Fruit fly (Drosophila melanogaster) whole organism, embryonic: Measurements from ENCODE around the gene Mct1.
A peak's percentile ranks its signal among the peaks of the same experiment; 100 is the strongest.

Source experiments
- Atf6 ChIP-seq: fragments of 200-800 bp; sonication (Bioruptor generic); IDR thresholded peaks from 2 replicates; pipeline ENCODE4 v1.3.6; 2022; ENCODE audit warnings: missing biosample characterization, missing genetic modification characterization
- Awh ChIP-seq: fragments of 200-800 bp; sonication (Bioruptor generic); IDR thresholded peaks from 2 replicates; pipeline ENCODE4, ENCODE4 v1.3.6; 2022; ENCODE audit warnings: missing biosample characterization, missing genetic modification characterization
- C15 ChIP-seq: fragments of 200-800 bp; sonication (Bioruptor generic); IDR thresholded peaks from 3 replicates; pipeline ENCODE4 v1.3.6; 2022; ENCODE audit warnings: missing biosample characterization, missing genetic modification characterization
- CG10274 ChIP-seq: fragments of 200-800 bp; sonication (Bioruptor generic); optimal IDR thresholded peaks from 3 replicates; lab custom pipeline; 2017; ENCODE audit warnings: missing biosample characterization, mild to moderate bottlenecking, missing genetic modification characterization
- CG12104 ChIP-seq: fragments of 200-800 bp; sonication (Bioruptor generic); optimal IDR thresholded peaks from 3 replicates; lab custom pipeline; 2016; ENCODE audit warnings: missing biosample characterization, missing genetic modification characterization
- CG12219 ChIP-seq: fragments of 200-800 bp; sonication (Bioruptor generic); optimal IDR thresholded peaks from 3 replicates; lab custom pipeline; 2018; ENCODE audit warnings: missing biosample characterization, mild to moderate bottlenecking, missing genetic modification characterization
- CG12299 ChIP-seq: fragments of 200-800 bp; sonication (Bioruptor generic); optimal IDR thresholded peaks from 2 replicates; lab custom pipeline; 2018; ENCODE audit warnings: missing biosample characterization, mild to moderate bottlenecking, missing genetic modification characterization
- CG13894 ChIP-seq: fragments of 200-800 bp; sonication (Bioruptor generic); optimal IDR thresholded peaks from 3 replicates; lab custom pipeline; 2018; ENCODE audit warnings: missing biosample characterization, mild to moderate bottlenecking, missing genetic modification characterization, moderate library complexity
- CG15696 ChIP-seq: fragments of 200-800 bp; sonication (Bioruptor generic); optimal IDR thresholded peaks from 2 replicates; lab custom pipeline; 2019; ENCODE audit warnings: missing biosample characterization, mild to moderate bottlenecking, missing genetic modification characterization, moderate library complexity
- CG17359 ChIP-seq: fragments of 200-800 bp; sonication (Bioruptor generic); optimal IDR thresholded peaks from 3 replicates; lab custom pipeline; 2018; ENCODE audit warnings: missing biosample characterization, mild to moderate bottlenecking, missing genetic modification characterization, moderate library complexity
- CG17829 ChIP-seq: fragments of 200-800 bp; optimal IDR thresholded peaks from 2 replicates; lab custom pipeline; 2019; ENCODE audit warnings: missing biosample characterization, mild to moderate bottlenecking, missing genetic modification characterization, moderate library complexity
- CG17912 ChIP-seq: fragments of 200-800 bp; sonication (Bioruptor generic); optimal IDR thresholded peaks from 2 replicates; lab custom pipeline; 2018; ENCODE audit warnings: missing biosample characterization, mild to moderate bottlenecking, missing genetic modification characterization
- CG18619 ChIP-seq: fragments of 200-800 bp; sonication (Bioruptor generic); optimal IDR thresholded peaks from 3 replicates; lab custom pipeline; 2017; ENCODE audit warnings: missing biosample characterization, mild to moderate bottlenecking, missing genetic modification characterization
- CG2199 ChIP-seq: fragments of 200-800 bp; sonication (Bioruptor generic); IDR thresholded peaks from 3 replicates; pipeline ENCODE4 v1.3.6; 2022; ENCODE audit warnings: missing biosample characterization, missing genetic modification characterization
- CG30431 ChIP-seq: fragments of 200-800 bp; sonication (Bioruptor generic); optimal IDR thresholded peaks from 2 replicates; lab custom pipeline; 2017; ENCODE audit warnings: missing biosample characterization, missing genetic modification characterization
- CG32772 ChIP-seq: fragments of 200-800 bp; sonication (Bioruptor generic); IDR thresholded peaks from 2 replicates; pipeline ENCODE4 v1.3.6; 2022; ENCODE audit warnings: missing biosample characterization, missing genetic modification characterization
- CG3726 ChIP-seq: fragments of 200-800 bp; sonication (Bioruptor generic); IDR thresholded peaks from 3 replicates; pipeline ENCODE4, ENCODE4 v1.3.6; 2022; ENCODE audit warnings: missing biosample characterization, missing genetic modification characterization
- CG4617 ChIP-seq: fragments of 200-800 bp; sonication (Bioruptor generic); optimal IDR thresholded peaks from 3 replicates; lab custom pipeline; 2016; ENCODE audit warnings: missing biosample characterization, missing genetic modification characterization, borderline replicate concordance
- CG6654 ChIP-seq: fragments of 200-800 bp; sonication (Bioruptor generic); optimal IDR thresholded peaks from 2 replicates; lab custom pipeline; 2017; ENCODE audit warnings: missing biosample characterization, mild to moderate bottlenecking, missing genetic modification characterization
- CG6689 ChIP-seq: fragments of 200-800 bp; sonication (Bioruptor generic); IDR thresholded peaks from 2 replicates; pipeline ENCODE4 v1.3.6; 2022; ENCODE audit warnings: missing biosample characterization, missing genetic modification characterization
- CG7928 ChIP-seq: fragments of 200-800 bp; sonication (Bioruptor generic); optimal IDR thresholded peaks from 2 replicates; lab custom pipeline; 2017; ENCODE audit warnings: missing biosample characterization, mild to moderate bottlenecking, missing genetic modification characterization
- CG8944 ChIP-seq: fragments of 200-800 bp; sonication (Bioruptor generic); optimal IDR thresholded peaks from 3 replicates; lab custom pipeline; 2016; ENCODE audit warnings: missing biosample characterization, missing genetic modification characterization
- CG9215 ChIP-seq: fragments of 200-800 bp; sonication (Bioruptor generic); IDR thresholded peaks from 2 replicates; pipeline ENCODE4 v1.3.6; 2022; ENCODE audit warnings: missing biosample characterization, missing genetic modification characterization
- Dip2 ChIP-seq: fragments of 200-800 bp; sonication (Bioruptor generic); IDR thresholded peaks from 2 replicates; pipeline ENCODE4 v1.3.6; 2022; ENCODE audit warnings: missing biosample characterization, missing genetic modification characterization
- Drgx ChIP-seq: fragments of 200-800 bp; sonication (Bioruptor generic); IDR thresholded peaks from 2 replicates; pipeline ENCODE4 v1.3.6; 2022; ENCODE audit warnings: missing biosample characterization, missing genetic modification characterization
- Fer1 ChIP-seq: fragments of 200-800 bp; sonication (Bioruptor generic); optimal IDR thresholded peaks from 2 replicates; lab custom pipeline; 2017; ENCODE audit warnings: missing biosample characterization, mild to moderate bottlenecking, missing genetic modification characterization
- H2.0 ChIP-seq: fragments of 200-800 bp; sonication (Bioruptor generic); IDR thresholded peaks from 2 replicates; pipeline ENCODE4 v1.3.6; 2022; ENCODE audit warnings: missing biosample characterization, missing genetic modification characterization
- HmgD ChIP-seq: fragments of 200-800 bp; sonication (Bioruptor generic); optimal IDR thresholded peaks from 3 replicates; lab custom pipeline; 2016; ENCODE audit warnings: missing biosample characterization, missing genetic modification characterization
- Hr3 ChIP-seq: fragments of 200-800 bp; sonication (Bioruptor generic); optimal IDR thresholded peaks from 3 replicates; lab custom pipeline; 2016; ENCODE audit warnings: missing biosample characterization, missing genetic modification characterization
- Hr78 ChIP-seq, 2 experiments: fragments of 200-800 bp in 1 of 2; fragments of >200 bp in 1 of 2; sonication (Bioruptor generic) in 1 of 2; optimal IDR thresholded peaks; 2 replicates each; lab custom pipeline; 2017 to 2019; ENCODE audit warnings: missing biosample characterization in 2 of 2, missing genetic modification characterization in 2 of 2, mild to moderate bottlenecking in 1 of 2, moderate library complexity in 1 of 2
- Lim3 ChIP-seq: fragments of 200-800 bp; sonication (Bioruptor generic); IDR thresholded peaks from 2 replicates; pipeline ENCODE4 v1.3.6; 2022; ENCODE audit warnings: missing biosample characterization, missing genetic modification characterization
- Poxn ChIP-seq: fragments of 200-800 bp; sonication (Bioruptor generic); IDR thresholded peaks from 2 replicates; pipeline ENCODE4 v1.3.6; 2022; ENCODE audit warnings: missing biosample characterization, missing genetic modification characterization
- Sox100B ChIP-seq: fragments of 200-800 bp; sonication (Bioruptor generic); optimal IDR thresholded peaks from 3 replicates; lab custom pipeline; 2018; ENCODE audit warnings: missing biosample characterization, mild to moderate bottlenecking, missing genetic modification characterization
- ac ChIP-seq: fragments of 200-800 bp; sonication (Bioruptor generic); optimal IDR thresholded peaks from 3 replicates; lab custom pipeline; 2017; ENCODE audit warnings: missing biosample characterization, mild to moderate bottlenecking, missing genetic modification characterization
- ara ChIP-seq: fragments of 200-800 bp; sonication (Bioruptor generic); IDR thresholded peaks from 2 replicates; pipeline ENCODE4 v1.3.6; 2022; ENCODE audit warnings: missing biosample characterization, missing genetic modification characterization
- bsh ChIP-seq, 2 experiments: fragments of 200-800 bp; sonication (Bioruptor generic); optimal IDR thresholded peaks; 2 replicates each; lab custom pipeline; 2017 to 2018; ENCODE audit warnings: mild to moderate bottlenecking in 2 of 2, missing biosample characterization in 2 of 2, missing genetic modification characterization in 2 of 2, moderate library complexity in 1 of 2
- cad ChIP-seq: fragments of >200 bp; optimal IDR thresholded peaks from 2 replicates; lab custom pipeline; 2017; ENCODE audit warnings: missing biosample characterization, missing genetic modification characterization
- cato ChIP-seq: fragments of 200-800 bp; sonication (Bioruptor generic); optimal IDR thresholded peaks from 2 replicates; lab custom pipeline; 2016; ENCODE audit warnings: missing biosample characterization, missing genetic modification characterization, borderline replicate concordance
- crol ChIP-seq: fragments of 200-800 bp; sonication (Bioruptor generic); IDR thresholded peaks from 2 replicates; pipeline ENCODE4 v1.3.6; 2022; ENCODE audit warnings: missing biosample characterization, missing genetic modification characterization
- dati ChIP-seq: fragments of 200-800 bp; sonication (Bioruptor generic); IDR thresholded peaks from 2 replicates; pipeline ENCODE4 v1.3.6; 2022; ENCODE audit warnings: missing biosample characterization, missing genetic modification characterization
- en ChIP-seq: fragments of 200-800 bp; sonication (Bioruptor generic); optimal IDR thresholded peaks from 2 replicates; lab custom pipeline; 2016; ENCODE audit warnings: missing biosample characterization, missing genetic modification characterization
- ftz-f1 ChIP-seq: fragments of 200-800 bp; sonication (Bioruptor generic); optimal IDR thresholded peaks from 2 replicates; lab custom pipeline; 2016; ENCODE audit warnings: missing biosample characterization, missing genetic modification characterization
- gcm ChIP-seq: fragments of 200-800 bp; sonication (Bioruptor generic); optimal IDR thresholded peaks from 2 replicates; lab custom pipeline; 2019; ENCODE audit warnings: missing biosample characterization, mild to moderate bottlenecking, missing genetic modification characterization, moderate library complexity
- gem ChIP-seq: fragments of 200-800 bp; sonication (Bioruptor generic); optimal IDR thresholded peaks from 2 replicates; lab custom pipeline; 2019; ENCODE audit warnings: missing biosample characterization, mild to moderate bottlenecking, missing genetic modification characterization, moderate library complexity
- grn ChIP-seq: fragments of 200-800 bp; sonication (Bioruptor generic); optimal IDR thresholded peaks from 3 replicates; lab custom pipeline; 2017; ENCODE audit warnings: missing biosample characterization, missing genetic modification characterization
- ind ChIP-seq: fragments of 200-800 bp; sonication (Bioruptor generic); optimal IDR thresholded peaks from 3 replicates; lab custom pipeline; 2016; ENCODE audit warnings: missing biosample characterization, missing genetic modification characterization
- pita ChIP-seq: fragments of 200-800 bp; sonication (Bioruptor generic); optimal IDR thresholded peaks from 2 replicates; lab custom pipeline; 2017; ENCODE audit warnings: missing biosample characterization, mild to moderate bottlenecking, missing genetic modification characterization
- sisA ChIP-seq: fragments of 200-800 bp; sonication (Bioruptor generic); IDR thresholded peaks from 2 replicates; pipeline ENCODE4 v1.3.6; 2022; ENCODE audit warnings: missing biosample characterization, missing genetic modification characterization
- tll ChIP-seq, 2 experiments: fragments of 200-800 bp in 1 of 2; fragments of >200 bp in 1 of 2; sonication (Bioruptor generic) in 1 of 2; optimal IDR thresholded peaks; 2 replicates each; lab custom pipeline; 2017 to 2019; ENCODE audit warnings: missing biosample characterization in 2 of 2, missing genetic modification characterization in 2 of 2, mild to moderate bottlenecking in 1 of 2, moderate library complexity in 1 of 2
- wek ChIP-seq: fragments of 200-800 bp; sonication (Bioruptor generic); optimal IDR thresholded peaks from 3 replicates; lab custom pipeline; 2018; ENCODE audit warnings: missing biosample characterization, mild to moderate bottlenecking, missing genetic modification characterization, moderate library complexity

Mct1 gene

dm6 chrX:2145690-2146470 lies 43.1 kb upstream of the Mct1 start (continued):
- TF ChIP-seq CG30431 (GFP tag; lab: Kevin White, UChicago) (peak; percentile 16), C15 (GFP tag; lab: Robert Waterston, UW) (no peak), sisA (GFP tag; lab: Robert Waterston, UW) (peak; percentile 15; the same call in 1 of the 2 replicates), Awh (GFP tag; lab: Robert Waterston, UW) (no peak), HmgD (GFP tag; lab: Kevin White, UChicago) (no peak), ara (GFP tag; lab: Robert Waterston, UW) (no peak; the same call in 1 of the 2 replicates), CG17359 (tag; lab: Kevin White, UChicago) (peak; percentile 8), ind (GFP tag; lab: Kevin White, UChicago) (peak; percentile 55), CG2199 (no peak), crol (GFP tag; lab: Robert Waterston, UW) (no peak), CG12299 (no peak), dati (GFP tag; lab: Robert Waterston, UW) (no peak), Lim3 (GFP tag; lab: Robert Waterston, UW) (no peak), CG6689 (peak; percentile 43; the same call in 1 of the 2 replicates), CG18619 (GFP tag; lab: Kevin White, UChicago) (peak; percentile 27), gem (tag; lab: Kevin White, UChicago) (peak; percentile 53), Hr3 (GFP tag; lab: Kevin White, UChicago) (peak; percentile 56), Drgx (GFP tag; lab: Robert Waterston, UW) (peak; percentile 33; the same call in 1 of the 2 replicates), CG15696 (tag; lab: Kevin White, UChicago) (no peak), H2.0 (no peak; the same call in 1 of the 2 replicates), CG13894 (tag; lab: Kevin White, UChicago) (peak; percentile 42), Hr78 (GFP tag; optimal IDR thresholded peaks at IDR 0.05; lab: Kevin White, UChicago) (peak in 1 of 2 experiments; percentile 87), cad (GFP tag; lab: Kevin White, UChicago) (no peak), CG3726 (no peak), CG9215 (no peak; the same call in 1 of the 2 replicates), CG32772 (GFP tag; lab: Robert Waterston, UW) (no peak), pita (no peak), CG8944 (GFP tag; lab: Kevin White, UChicago) (no peak), wek (GFP tag; lab: Kevin White, UChicago) (no peak), CG12104 (GFP tag; lab: Kevin White, UChicago) (no peak), ftz-f1 (GFP tag; lab: Kevin White, UChicago) (no peak), CG4617 (GFP tag; lab: Kevin White, UChicago) (no peak), grn (GFP tag; lab: Kevin White, UChicago) (peak; percentile 7), cato (GFP tag; lab: Kevin White, UChicago) (no peak), en (GFP tag; lab: Kevin White, UChicago) (no peak), CG17912 (GFP tag; lab: Kevin White, UChicago) (no peak), CG7928 (no peak), CG17829 (tag; lab: Kevin White, UChicago) (no peak), CG12219 (GFP tag; lab: Kevin White, UChicago) (no peak), gcm (GFP tag; lab: Kevin White, UChicago) (no peak), Poxn (GFP tag; lab: Robert Waterston, UW) (no peak), CG10274 (GFP tag; lab: Kevin White, UChicago) (no peak), ac (GFP tag; lab: Kevin White, UChicago) (no peak), bsh (GFP tag; optimal IDR thresholded peaks at IDR 0.05; lab: Kevin White, UChicago) (no peak), Dip2 (no peak), Fer1 (GFP tag; lab: Kevin White, UChicago) (peak; percentile 29), CG6654 (GFP tag; lab: Kevin White, UChicago) (no peak), Atf6 (GFP tag; lab: Robert Waterston, UW) (no peak), Sox100B (GFP tag; lab: Kevin White, UChicago) (no peak), tll (GFP tag; optimal IDR thresholded peaks at IDR 0.05; lab: Kevin White, UChicago) (peak; percentile 47 to 62)
